Fruit fly (Drosophila melanogaster) whole organism, embryonic: ENCODE measurements around the gene rasp.
A peak's percentile ranks its signal among the peaks of the same experiment; 100 is the strongest.

Experiments used
- B-H2 ChIP-seq: fragments of 200-800 bp; sonication (Bioruptor generic); optimal IDR thresholded peaks from 2 replicates; lab custom pipeline; 2018; ENCODE audit warnings: missing biosample characterization, mild to moderate bottlenecking, missing genetic modification characterization
- BEAF-32 ChIP-seq: fragments of 200-800 bp; sonication (Bioruptor generic); optimal IDR thresholded peaks from 3 replicates; lab custom pipeline; 2017; ENCODE audit warnings: missing biosample characterization, missing genetic modification characterization, mild to moderate bottlenecking, moderate library complexity, missing genetic modification reagents
- CG10431 ChIP-seq: fragments of 200-800 bp; sonication (Bioruptor generic); optimal IDR thresholded peaks from 3 replicates; lab custom pipeline; 2018; ENCODE audit warnings: missing biosample characterization, mild to moderate bottlenecking, missing genetic modification characterization
- CG10565 ChIP-seq: fragments of 200-800 bp; sonication (Bioruptor generic); optimal IDR thresholded peaks from 3 replicates; lab custom pipeline; 2016; ENCODE audit warnings: missing biosample characterization, mild to moderate bottlenecking, missing genetic modification characterization
- CG11093 ChIP-seq: fragments of 200-800 bp; sonication (Bioruptor generic); IDR thresholded peaks from 3 replicates; pipeline ENCODE4 v1.3.6; 2022; ENCODE audit warnings: missing biosample characterization, missing genetic modification characterization
- CG11247 ChIP-seq: fragments of 200-800 bp; sonication (Bioruptor generic); IDR thresholded peaks from 2 replicates; pipeline ENCODE4 v1.3.6; 2022; ENCODE audit warnings: missing biosample characterization, missing genetic modification characterization
- CG11695 ChIP-seq: fragments of 200-800 bp; sonication (Bioruptor generic); IDR thresholded peaks from 3 replicates; pipeline ENCODE4 v1.3.6; 2022; ENCODE audit warnings: missing biosample characterization, missing genetic modification characterization
- CG12659 ChIP-seq: fragments of 200-800 bp; sonication (Bioruptor generic); optimal IDR thresholded peaks from 3 replicates; lab custom pipeline; 2017; ENCODE audit warnings: mild to moderate bottlenecking, missing biosample characterization, missing genetic modification reagents, missing genetic modification characterization
- CG12744 ChIP-seq: fragments of 200-800 bp; sonication (Bioruptor generic); optimal IDR thresholded peaks from 2 replicates; lab custom pipeline; 2016; ENCODE audit warnings: missing biosample characterization, missing genetic modification characterization
- CG13624 ChIP-seq: fragments of 200-800 bp; sonication (Bioruptor generic); optimal IDR thresholded peaks from 2 replicates; lab custom pipeline; 2016; ENCODE audit warnings: missing biosample characterization, missing genetic modification characterization
- CG17612 ChIP-seq: fragments of 200-800 bp; sonication (Bioruptor generic); IDR thresholded peaks from 2 replicates; pipeline ENCODE4 v1.3.6; 2022; ENCODE audit warnings: missing biosample characterization, missing genetic modification characterization
- CG17802 ChIP-seq: fragments of 200-800 bp; sonication (Bioruptor generic); optimal IDR thresholded peaks from 2 replicates; lab custom pipeline; 2018; ENCODE audit warnings: missing biosample characterization, mild to moderate bottlenecking, missing genetic modification characterization, moderate library complexity
- CG18619 ChIP-seq: fragments of 200-800 bp; sonication (Bioruptor generic); optimal IDR thresholded peaks from 3 replicates; lab custom pipeline; 2017; ENCODE audit warnings: missing biosample characterization, mild to moderate bottlenecking, missing genetic modification characterization
- CG31388 ChIP-seq: fragments of 200-800 bp; sonication (Bioruptor generic); optimal IDR thresholded peaks from 2 replicates; lab custom pipeline; 2016; ENCODE audit warnings: missing biosample characterization, missing genetic modification characterization
- CG3281 ChIP-seq: fragments of 200-800 bp; sonication (Bioruptor generic); optimal IDR thresholded peaks from 3 replicates; lab custom pipeline; 2017; ENCODE audit warnings: missing biosample characterization, mild to moderate bottlenecking, missing genetic modification characterization
- CG34422 ChIP-seq: fragments of 200-800 bp; sonication (Bioruptor generic); IDR thresholded peaks from 3 replicates; pipeline ENCODE4 v1.3.6; 2022; ENCODE audit warnings: missing biosample characterization, missing genetic modification characterization
- CG6813 ChIP-seq: fragments of 200-800 bp; sonication (Bioruptor generic); optimal IDR thresholded peaks from 2 replicates; lab custom pipeline; 2017; ENCODE audit warnings: missing biosample characterization, missing genetic modification characterization, mild to moderate bottlenecking, moderate library complexity, missing genetic modification reagents
- CG7556 ChIP-seq: fragments of 200-800 bp; sonication (Bioruptor generic); optimal IDR thresholded peaks from 2 replicates; lab custom pipeline; 2017; ENCODE audit warnings: missing biosample characterization, mild to moderate bottlenecking, missing genetic modification characterization
- CG7839 ChIP-seq: fragments of 200-800 bp; sonication (Bioruptor generic); optimal IDR thresholded peaks from 3 replicates; lab custom pipeline; 2018; ENCODE audit warnings: missing biosample characterization, mild to moderate bottlenecking, missing genetic modification characterization, moderate library complexity
- Dad ChIP-seq: fragments of 200-800 bp; sonication (Bioruptor generic); optimal IDR thresholded peaks from 3 replicates; lab custom pipeline; 2016; ENCODE audit warnings: missing biosample characterization, missing genetic modification characterization
- Dip3 ChIP-seq: fragments of 200-800 bp; sonication (Bioruptor generic); optimal IDR thresholded peaks from 3 replicates; lab custom pipeline; 2016; ENCODE audit warnings: missing biosample characterization, missing genetic modification characterization
- Ets97D ChIP-seq: fragments of 200-800 bp; sonication (Bioruptor generic); optimal IDR thresholded peaks from 3 replicates; lab custom pipeline; 2016; ENCODE audit warnings: missing biosample characterization, missing genetic modification characterization
- Fer1 ChIP-seq: fragments of 200-800 bp; sonication (Bioruptor generic); optimal IDR thresholded peaks from 2 replicates; lab custom pipeline; 2017; ENCODE audit warnings: missing biosample characterization, mild to moderate bottlenecking, missing genetic modification characterization
- Fer2 ChIP-seq: fragments of 200-800 bp; sonication (Bioruptor generic); optimal IDR thresholded peaks from 2 replicates; lab custom pipeline; 2018; ENCODE audit warnings: missing biosample characterization, mild to moderate bottlenecking, missing genetic modification characterization, moderate library complexity
- Sox102F ChIP-seq: fragments of 200-800 bp; sonication (Bioruptor generic); optimal IDR thresholded peaks from 2 replicates; lab custom pipeline; 2018; ENCODE audit warnings: missing biosample characterization, mild to moderate bottlenecking, missing genetic modification characterization, moderate library complexity
- Vsx1 ChIP-seq: fragments of 200-800 bp; sonication (Bioruptor generic); optimal IDR thresholded peaks from 2 replicates; lab custom pipeline; 2017; ENCODE audit warnings: missing biosample characterization, mild to moderate bottlenecking, missing genetic modification characterization, missing genetic modification reagents
- YL-1 ChIP-seq: fragments of 200-800 bp; sonication (Bioruptor generic); optimal IDR thresholded peaks from 3 replicates; lab custom pipeline; 2017; ENCODE audit warnings: missing biosample characterization, mild to moderate bottlenecking, missing genetic modification characterization
- amos ChIP-seq: fragments of 200-800 bp; sonication (Bioruptor generic); IDR thresholded peaks from 2 replicates; pipeline ENCODE4 v1.3.6; 2022; ENCODE audit warnings: missing biosample characterization, missing genetic modification characterization; ENCODE audit not compliant: partially characterized antibody
- ara ChIP-seq: fragments of 200-800 bp; sonication (Bioruptor generic); IDR thresholded peaks from 2 replicates; pipeline ENCODE4 v1.3.6; 2022; ENCODE audit warnings: missing biosample characterization, missing genetic modification characterization
- ash1 ChIP-seq: fragments of 200-800 bp; sonication (Bioruptor generic); optimal IDR thresholded peaks from 2 replicates; lab custom pipeline; 2018; ENCODE audit warnings: missing biosample characterization, mild to moderate bottlenecking, missing genetic modification characterization
- cas ChIP-seq: fragments of 200-800 bp; sonication (Bioruptor generic); IDR thresholded peaks from 2 replicates; pipeline ENCODE4 v1.3.6; 2022; ENCODE audit warnings: missing biosample characterization, missing genetic modification characterization
- crol ChIP-seq: fragments of 200-800 bp; sonication (Bioruptor generic); IDR thresholded peaks from 2 replicates; pipeline ENCODE4 v1.3.6; 2022; ENCODE audit warnings: missing biosample characterization, missing genetic modification characterization
- da ChIP-seq: fragments of 200-800 bp; sonication (Bioruptor generic); optimal IDR thresholded peaks from 2 replicates; lab custom pipeline; 2016; ENCODE audit warnings: missing biosample characterization, missing genetic modification characterization
- dan ChIP-seq: fragments of 200-800 bp; sonication (Bioruptor generic); IDR thresholded peaks from 2 replicates; pipeline ENCODE4 v1.3.6; 2022; ENCODE audit warnings: missing biosample characterization, missing genetic modification characterization
- danr ChIP-seq: fragments of 200-800 bp; sonication (Bioruptor generic); IDR thresholded peaks from 2 replicates; pipeline ENCODE4 v1.3.6; 2022; ENCODE audit warnings: missing biosample characterization, missing genetic modification characterization
- gcm2 ChIP-seq: fragments of 200-800 bp; sonication (Bioruptor generic); optimal IDR thresholded peaks from 2 replicates; lab custom pipeline; 2016; ENCODE audit warnings: missing biosample characterization, missing genetic modification characterization
- gsb ChIP-seq: fragments of 200-800 bp; sonication (Bioruptor generic); IDR thresholded peaks from 2 replicates; pipeline ENCODE4 v1.3.6; 2022; ENCODE audit warnings: missing biosample characterization, missing genetic modification characterization
- hbn ChIP-seq: fragments of 200-800 bp; sonication (Bioruptor generic); IDR thresholded peaks from 2 replicates; pipeline ENCODE4 v1.3.6; 2022; ENCODE audit warnings: missing biosample characterization, missing genetic modification characterization; ENCODE audit not compliant: partially characterized antibody
- kah ChIP-seq: fragments of 200-800 bp; sonication (Bioruptor generic); optimal IDR thresholded peaks from 2 replicates; lab custom pipeline; 2018; ENCODE audit warnings: missing biosample characterization, mild to moderate bottlenecking, missing genetic modification characterization
- knrl ChIP-seq: fragments of 200-800 bp; sonication (Bioruptor generic); IDR thresholded peaks from 3 replicates; pipeline ENCODE4 v1.3.6; 2022; ENCODE audit warnings: missing biosample characterization, missing genetic modification characterization; ENCODE audit not compliant: partially characterized antibody
- lmd ChIP-seq: fragments of 200-800 bp; sonication (Bioruptor generic); IDR thresholded peaks from 2 replicates; pipeline ENCODE4 v1.3.6; 2022; ENCODE audit warnings: missing biosample characterization, missing genetic modification characterization
- pfk ChIP-seq: fragments of 200-800 bp; sonication (Bioruptor generic); optimal IDR thresholded peaks from 2 replicates; lab custom pipeline; 2018; ENCODE audit warnings: missing biosample characterization, mild to moderate bottlenecking, missing genetic modification characterization, moderate library complexity
- sd ChIP-seq: fragments of 200-800 bp; sonication (Bioruptor generic); optimal IDR thresholded peaks from 3 replicates; lab custom pipeline; 2018; ENCODE audit warnings: missing biosample characterization, mild to moderate bottlenecking, missing genetic modification characterization, moderate library complexity
- sim ChIP-seq: fragments of 200-800 bp; sonication (Bioruptor generic); IDR thresholded peaks from 2 replicates; pipeline ENCODE4 v1.3.6; 2022; ENCODE audit warnings: missing biosample characterization, missing genetic modification characterization
- sug ChIP-seq: fragments of 200-800 bp; optimal IDR thresholded peaks from 2 replicates; lab custom pipeline; 2019; ENCODE audit warnings: missing biosample characterization, mild to moderate bottlenecking, missing genetic modification characterization, moderate library complexity
- trh ChIP-seq: fragments of 200-800 bp; sonication (Bioruptor generic); optimal IDR thresholded peaks from 2 replicates; lab custom pipeline; 2016; ENCODE audit warnings: missing biosample characterization, missing genetic modification characterization
- ttk ChIP-seq: fragments of 200-800 bp; sonication (Bioruptor generic); IDR thresholded peaks from 2 replicates; pipeline ENCODE4 v2.1.2; 2022; ENCODE audit warnings: missing biosample characterization, missing genetic modification characterization
- yki ChIP-seq: fragments of >200 bp; optimal IDR thresholded peaks from 3 replicates; lab custom pipeline; 2018
- zen ChIP-seq: fragments of 200-800 bp; sonication (Bioruptor generic); optimal IDR thresholded peaks from 3 replicates; lab custom pipeline; 2018; ENCODE audit warnings: missing biosample characterization, mild to moderate bottlenecking, missing genetic modification characterization, moderate library complexity

The rasp gene

dm6 chr3L:3177872-3178271 lies 15.9 kb downstream of the rasp start:
- TF ChIP-seq CG31388 (GFP tag; lab: Kevin White, UChicago), result no peak
- no peak for TF ChIP-seq dan (GFP tag; lab: Robert Waterston, UW)
- TF ChIP-seq crol (GFP tag; lab: Robert Waterston, UW), result no peak
- TF ChIP-seq kah (GFP tag; lab: Kevin White, UChicago), result peak; percentile 92
- 0 out of 3 replicates have a peak, but pooled peaks have one; percentile 7 for TF ChIP-seq CG34422 (GFP tag; lab: Robert Waterston, UW)
- TF ChIP-seq Ets97D (GFP tag; lab: Kevin White, UChicago), result no peak
- no peak for TF ChIP-seq CG12659 (GFP tag; lab: Kevin White, UChicago)
- TF ChIP-seq CG11247 (GFP tag; lab: Robert Waterston, UW), result no peak
- TF ChIP-seq trh, result no peak
- TF ChIP-seq, all 482 proteins: peak for 2

- TF ChIP-seq danr (GFP tag; lab: Robert Waterston, UW) (no peak), CG6813 (GFP tag; lab: Kevin White, UChicago) (no peak), ttk (no peak), CG17802 (tag; lab: Kevin White, UChicago) (no peak), sug (tag; lab: Kevin White, UChicago) (no peak), CG11695 (no peak), CG17612 (GFP tag; lab: Robert Waterston, UW) (no peak), CG7839 (tag; lab: Kevin White, UChicago) (no peak), CG12659 (GFP tag; lab: Kevin White, UChicago) (peak; percentile 82), Dad (peak; percentile 60), CG3281 (no peak), Fer2 (tag; lab: Kevin White, UChicago) (peak; percentile 24), CG11093 (no peak), CG12744 (GFP tag; lab: Kevin White, UChicago) (peak; percentile 25), BEAF-32 (GFP tag; lab: Kevin White, UChicago) (peak; percentile 96), gcm2 (GFP tag; lab: Kevin White, UChicago) (no peak), Sox102F (GFP tag; lab: Kevin White, UChicago) (no peak), knrl (GFP tag; lab: Robert Waterston, UW) (peak; percentile 88), yki (lab: Kevin White, UChicago) (no peak), YL-1 (peak; percentile 19), lmd (GFP tag; lab: Robert Waterston, UW) (peak; percentile 56), CG13624 (GFP tag; lab: Kevin White, UChicago) (peak; percentile 80), CG10565 (GFP tag; lab: Kevin White, UChicago) (no peak), amos (GFP tag; lab: Robert Waterston, UW) (peak; percentile 79), Vsx1 (GFP tag; lab: Kevin White, UChicago) (no peak), sd (peak; percentile 91), cas (GFP tag; lab: Robert Waterston, UW) (0 out of 2 replicates have a peak, but pooled peaks have one; percentile 19), da (GFP tag; lab: Kevin White, UChicago) (peak; percentile 28), zen (peak; percentile 54), sim (GFP tag; lab: Robert Waterston, UW) (no peak), CG18619 (GFP tag; lab: Kevin White, UChicago) (peak; percentile 36), Dip3 (GFP tag; lab: Kevin White, UChicago) (peak; percentile 73), gsb (no peak), ara (GFP tag; lab: Robert Waterston, UW) (peak; percentile 30; the same call in 1 of the 2 replicates), CG7556 (GFP tag; lab: Kevin White, UChicago) (no peak), pfk (GFP tag; lab: Kevin White, UChicago) (no peak), Fer1 (GFP tag; lab: Kevin White, UChicago) (no peak), ash1 (no peak), CG10431 (GFP tag; lab: Kevin White, UChicago) (no peak), hbn (GFP tag; lab: Robert Waterston, UW) (peak; percentile 75), B-H2 (GFP tag; lab: Kevin White, UChicago) (no peak)
Observed at dm6 chr3L:3178530-3179096, 16.6 kb downstream of the rasp start, which contains the start of the genes MnM and Girdin. TSS of gene MnM (minus strand) at chr3L:3178580. TSS of gene Girdin (plus strand) at chr3L:3178930.
